Worm (Caenorhabditis elegans): ENCODE data around the gene rbx-1.

The rbx-1 gene

DNA sequence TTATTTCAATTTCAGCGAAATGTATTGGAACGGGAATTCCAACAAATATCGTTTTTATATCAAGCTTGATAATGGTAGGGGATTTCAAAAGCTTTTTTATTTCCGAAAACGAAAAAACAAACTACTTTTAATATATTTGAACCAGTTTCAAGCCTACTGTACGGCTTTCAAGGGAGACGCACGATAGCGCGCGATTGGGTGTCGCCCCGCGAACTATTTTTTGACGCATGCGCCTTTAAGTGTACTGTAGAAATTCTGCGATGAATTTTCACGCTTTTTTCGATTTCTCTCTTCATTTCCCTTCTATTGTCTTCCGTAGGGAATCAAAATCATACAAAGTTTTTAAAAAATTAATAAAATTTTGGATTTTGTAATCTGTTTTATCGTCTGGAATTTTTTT is 13.2 kb upstream of the rbx-1 start:
- TF ChIP-seq T22C8.4 (GFP tag; IDR thresholded peaks at IDR 0.05) = no peak
- no peak for TF ChIP-seq klf-2 (GFP tag; conservative IDR thresholded peaks at IDR 0.05)
- TF ChIP-seq cog-1 (tag; optimal IDR thresholded peaks at IDR 0.05) = no peak
- TF ChIP-seq tab-1 (GFP tag; IDR thresholded peaks at IDR 0.05) = no peak
- no peak for TF ChIP-seq flt-1 (GFP tag; IDR thresholded peaks at IDR 0.05)
- no peak for TF ChIP-seq ztf-23 (GFP tag; IDR thresholded peaks at IDR 0.05)
- no peak for TF ChIP-seq ztf-29 (GFP tag; IDR thresholded peaks at IDR 0.05)
- no peak for TF ChIP-seq ref-1 (GFP tag; conservative IDR thresholded peaks at IDR 0.05)
- no peak for TF ChIP-seq med-1 (GFP tag; optimal IDR thresholded peaks at IDR 0.05; ENCODE audit: insufficient read depth)

DNA sequence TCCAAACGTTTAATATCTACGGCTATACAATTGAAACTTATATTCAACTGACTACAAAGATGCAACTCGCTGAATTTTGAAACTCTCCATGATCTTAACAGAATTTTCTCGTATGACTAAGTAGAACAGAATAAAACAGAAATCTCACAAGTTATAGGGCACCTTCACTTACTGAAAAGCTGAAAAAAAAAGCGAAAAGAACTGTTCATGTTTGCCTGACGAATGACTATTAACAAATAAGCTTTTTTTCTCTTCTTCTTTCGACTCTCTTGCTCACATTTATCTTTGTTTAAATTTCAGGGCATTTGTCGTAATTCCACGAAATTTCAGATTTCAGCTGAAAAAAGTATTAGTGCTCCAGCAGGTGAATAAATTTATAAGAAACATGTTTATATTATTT is 12.4 kb upstream of the rbx-1 start, which contains the start of gene xbx-6:
Gene xbx-6, plus strand, starts transcription at position 301 of the 400 bp plus-strand sequence.
- TF ChIP-seq ref-1 (GFP tag; conservative IDR thresholded peaks at IDR 0.05) = no peak
- TF ChIP-seq cog-1 (tag; optimal IDR thresholded peaks at IDR 0.05) = no peak
- TF ChIP-seq T22C8.4 (GFP tag; IDR thresholded peaks at IDR 0.05) = no peak
- no peak for TF ChIP-seq med-1 (GFP tag; optimal IDR thresholded peaks at IDR 0.05; ENCODE audit: insufficient read depth)
- no peak for TF ChIP-seq klf-2 (GFP tag; conservative IDR thresholded peaks at IDR 0.05)
- TF ChIP-seq ztf-23 (GFP tag; IDR thresholded peaks at IDR 0.05) = no peak
- no peak for TF ChIP-seq tab-1 (GFP tag; IDR thresholded peaks at IDR 0.05)
- no peak for TF ChIP-seq ztf-29 (GFP tag; IDR thresholded peaks at IDR 0.05)
- no peak for TF ChIP-seq flt-1 (GFP tag; IDR thresholded peaks at IDR 0.05)

ce11 chrV:9701861-9702260 is 11.5 kb upstream of the rbx-1 start:
- TF ChIP-seq med-1 (GFP tag; optimal IDR thresholded peaks at IDR 0.05; ENCODE audit: insufficient read depth) (no peak), flt-1 (GFP tag; IDR thresholded peaks at IDR 0.05) (no peak), T22C8.4 (GFP tag; IDR thresholded peaks at IDR 0.05) (no peak), ztf-23 (GFP tag; IDR thresholded peaks at IDR 0.05) (no peak), ztf-29 (GFP tag; IDR thresholded peaks at IDR 0.05) (no peak)

DNA sequence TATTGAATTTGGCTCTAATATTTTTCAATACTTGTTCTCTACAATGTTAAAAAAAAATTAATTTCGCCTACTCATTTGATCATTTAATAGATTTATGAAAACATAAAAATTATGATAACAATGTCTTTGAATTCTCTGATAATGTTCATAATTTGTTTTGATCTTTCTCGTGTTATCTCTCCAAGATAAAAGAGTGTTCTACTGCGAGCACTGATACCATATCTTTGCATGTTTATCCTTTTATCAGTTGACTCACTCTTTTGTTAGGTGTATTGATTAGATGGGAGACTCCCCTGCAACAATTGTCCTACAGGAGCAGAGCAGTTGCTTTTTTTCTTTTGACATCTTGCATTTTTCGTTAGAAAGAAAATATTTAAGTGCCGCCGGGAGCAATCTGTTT is 8.9 kb upstream of the rbx-1 start:
- TF ChIP-seq ztf-23 (GFP tag; IDR thresholded peaks at IDR 0.05) (no peak), T22C8.4 (GFP tag; IDR thresholded peaks at IDR 0.05) (no peak)

DNA sequence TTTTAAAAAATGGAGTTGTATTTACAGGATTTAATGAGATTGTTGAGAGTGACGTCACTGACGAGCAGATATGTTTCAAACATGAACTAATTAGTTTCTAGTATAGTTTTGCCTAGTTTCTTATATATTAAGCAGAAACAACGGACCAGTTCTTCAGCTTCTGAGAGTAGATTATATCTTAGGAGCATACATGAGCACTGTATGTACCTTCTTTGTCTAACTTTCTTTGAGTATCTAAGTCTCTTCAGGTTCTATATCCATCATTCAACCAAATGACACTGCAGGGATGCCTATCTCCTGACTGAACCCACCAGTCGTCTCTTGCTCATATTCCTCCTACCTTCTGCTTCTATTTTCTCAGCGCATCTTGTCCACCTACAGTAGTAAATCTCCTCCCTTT is 6.4 kb upstream of the rbx-1 start, which contains the start of gene her-1:
Gene her-1, plus strand, starts transcription at position 301 of the 400 bp plus-strand sequence.
- no peak for TF ChIP-seq T22C8.4 (GFP tag; IDR thresholded peaks at IDR 0.05)
- no peak for TF ChIP-seq ztf-23 (GFP tag; IDR thresholded peaks at IDR 0.05)
- no peak for TF ChIP-seq med-1 (GFP tag; optimal IDR thresholded peaks at IDR 0.05; ENCODE audit: insufficient read depth)
- TF ChIP-seq cog-1 (tag; optimal IDR thresholded peaks at IDR 0.05) = no peak
- no peak for TF ChIP-seq ztf-29 (GFP tag; IDR thresholded peaks at IDR 0.05)
- no peak for TF ChIP-seq tab-1 (GFP tag; IDR thresholded peaks at IDR 0.05)
- TF ChIP-seq ref-1 (GFP tag; conservative IDR thresholded peaks at IDR 0.05) = no peak
- no peak for TF ChIP-seq klf-2 (GFP tag; conservative IDR thresholded peaks at IDR 0.05)
- TF ChIP-seq flt-1 (GFP tag; IDR thresholded peaks at IDR 0.05) = no peak

- TF ChIP-seq ref-1 (GFP tag; conservative IDR thresholded peaks at IDR 0.05) (no peak), klf-2 (GFP tag; conservative IDR thresholded peaks at IDR 0.05) (no peak), tab-1 (GFP tag; IDR thresholded peaks at IDR 0.05) (no peak), T22C8.4 (GFP tag; IDR thresholded peaks at IDR 0.05) (no peak), cog-1 (tag; optimal IDR thresholded peaks at IDR 0.05) (no peak), ztf-23 (GFP tag; IDR thresholded peaks at IDR 0.05) (no peak), med-1 (GFP tag; optimal IDR thresholded peaks at IDR 0.05; ENCODE audit: insufficient read depth) (no peak), ztf-29 (GFP tag; IDR thresholded peaks at IDR 0.05) (no peak), flt-1 (GFP tag; IDR thresholded peaks at IDR 0.05) (no peak)
These were observed 2.4 kb upstream of the rbx-1 start, which contains the start of gene ZK287.7 for ce11 chrV:9692649-9693112. Gene ZK287.7, plus strand, starts transcription at chrV:9693062.

DNA sequence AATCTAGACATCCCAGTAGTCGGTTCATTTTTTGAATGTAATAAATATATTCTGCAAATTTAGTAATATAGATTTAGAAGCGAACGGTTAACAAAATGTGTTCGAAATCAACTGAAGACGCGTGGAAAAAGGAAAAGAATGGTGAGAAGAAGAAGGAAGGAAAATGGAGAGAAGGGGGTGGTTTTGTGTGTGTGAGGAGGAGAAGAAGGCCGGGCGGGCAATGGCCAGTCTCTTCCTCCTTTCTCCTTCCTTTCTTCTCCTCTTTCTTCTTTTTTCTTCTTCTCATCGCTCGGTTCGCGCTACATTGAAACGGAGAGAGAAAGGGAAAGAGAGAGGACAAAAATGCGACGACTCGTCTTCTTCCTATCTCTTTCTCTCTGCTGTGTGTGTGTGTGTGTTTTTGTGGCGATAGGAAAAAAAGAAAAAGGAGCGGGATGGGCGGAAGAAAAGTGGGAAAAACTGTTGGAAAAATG is 1.8 kb upstream of the rbx-1 start, which contains the start of gene ztf-9:
Gene ztf-9, minus strand, starts transcription at position 51 of the 473 bp plus-strand sequence.
- TF ChIP-seq tab-1 (GFP tag; IDR thresholded peaks at IDR 0.05) = no peak
- no peak for TF ChIP-seq med-1 (GFP tag; optimal IDR thresholded peaks at IDR 0.05; ENCODE audit: insufficient read depth)
- 0 out of 2 replicates have a peak, but pooled peaks have one; percentile 30 for TF ChIP-seq ztf-29 (GFP tag; IDR thresholded peaks at IDR 0.05)
- no peak for TF ChIP-seq klf-2 (GFP tag; conservative IDR thresholded peaks at IDR 0.05)
- no peak for TF ChIP-seq ref-1 (GFP tag; conservative IDR thresholded peaks at IDR 0.05)
- peak; percentile 50; the same call in 1 of the 2 replicates for TF ChIP-seq flt-1 (GFP tag; IDR thresholded peaks at IDR 0.05)
- no peak for TF ChIP-seq cog-1 (tag; optimal IDR thresholded peaks at IDR 0.05)
- TF ChIP-seq ztf-23 (GFP tag; IDR thresholded peaks at IDR 0.05) = 0 out of 2 replicates have a peak, but pooled peaks have one; percentile 43
- TF ChIP-seq T22C8.4 (GFP tag; IDR thresholded peaks at IDR 0.05) = no peak

DNA sequence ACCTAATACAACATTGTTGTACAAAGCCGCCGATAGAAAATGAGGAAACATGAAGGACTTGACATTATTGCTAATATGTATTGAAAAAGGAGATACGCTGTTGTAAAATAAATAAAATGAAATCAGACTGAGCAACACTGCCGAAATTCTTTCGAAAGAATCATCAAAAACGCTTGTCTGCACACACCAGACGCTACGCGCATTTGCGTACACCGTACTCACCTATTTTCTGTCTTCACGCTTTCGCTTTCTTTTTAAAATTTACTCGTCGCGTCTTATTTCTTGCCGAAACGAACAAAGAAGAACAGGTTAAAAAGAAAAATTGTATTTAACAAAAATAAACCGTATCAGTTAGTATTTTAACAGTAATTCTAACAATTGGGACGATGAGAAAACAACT is 406 bp upstream of the rbx-1 start:
- TF ChIP-seq ref-1 (GFP tag; conservative IDR thresholded peaks at IDR 0.05) (no peak), ztf-23 (GFP tag; IDR thresholded peaks at IDR 0.05) (0 out of 2 replicates have a peak, but pooled peaks have one; percentile 31)

DNA sequence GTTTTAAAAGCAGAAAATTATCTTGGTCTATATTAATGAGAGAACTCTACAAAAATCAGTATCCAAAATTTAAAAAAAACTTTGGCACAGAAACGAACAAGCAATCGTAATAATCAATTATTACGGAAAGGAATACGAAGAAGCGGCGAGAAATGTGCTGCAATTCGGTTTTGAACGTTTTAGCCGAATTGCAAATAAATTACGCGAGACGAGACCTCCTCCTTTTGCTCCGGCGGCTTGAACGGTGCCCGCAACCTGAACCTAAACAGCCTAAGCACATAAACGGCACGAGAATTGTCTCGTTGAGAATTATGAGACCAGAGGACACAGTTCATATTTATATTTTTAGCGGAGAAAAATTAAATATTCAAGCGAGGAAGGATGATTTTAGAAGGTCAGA is 958 bp downstream of the rbx-1 start:
- TF ChIP-seq cog-1 (tag; optimal IDR thresholded peaks at IDR 0.05) = no peak
- no peak for TF ChIP-seq tab-1 (GFP tag; IDR thresholded peaks at IDR 0.05)
- TF ChIP-seq T22C8.4 (GFP tag; IDR thresholded peaks at IDR 0.05) = no peak
- no peak for TF ChIP-seq med-1 (GFP tag; optimal IDR thresholded peaks at IDR 0.05; ENCODE audit: insufficient read depth)
- TF ChIP-seq flt-1 (GFP tag; IDR thresholded peaks at IDR 0.05) = no peak

ce11 chrV:9685559-9685958 is 4.8 kb downstream of the rbx-1 start, which contains the start of gene ZK287.4:
Gene ZK287.4, minus strand, starts transcription at chrV:9685659.
- TF ChIP-seq ref-1 (GFP tag; conservative IDR thresholded peaks at IDR 0.05) (no peak), med-1 (GFP tag; optimal IDR thresholded peaks at IDR 0.05; ENCODE audit: insufficient read depth) (no peak), tab-1 (GFP tag; IDR thresholded peaks at IDR 0.05) (no peak), flt-1 (GFP tag; IDR thresholded peaks at IDR 0.05) (no peak), ztf-23 (GFP tag; IDR thresholded peaks at IDR 0.05) (no peak), klf-2 (GFP tag; conservative IDR thresholded peaks at IDR 0.05) (no peak), cog-1 (tag; optimal IDR thresholded peaks at IDR 0.05) (no peak), T22C8.4 (GFP tag; IDR thresholded peaks at IDR 0.05) (no peak), ztf-29 (GFP tag; IDR thresholded peaks at IDR 0.05) (no peak)

Measured in whole organism, midembryonic.